Worm (Caenorhabditis elegans) whole organism, midembryonic: ENCODE results near the gene pals-40.

Experiments
- T22C8.4 ChIP-seq: fragments of 200-800 bp; sonication (Bioruptor generic); IDR thresholded peaks from 2 replicates; pipeline ENCODE4 v1.3.6; 2022; ENCODE audit warnings: missing genetic modification characterization, missing compliant biosample characterization
- cog-1 ChIP-seq: sonication (generic microtip); optimal IDR thresholded peaks from 2 replicates; lab custom pipeline; 2016; ENCODE audit warnings: missing genetic modification characterization, missing compliant biosample characterization
- klf-2 ChIP-seq: fragments of 200-800 bp; sonication (Bioruptor generic); conservative IDR thresholded peaks from 2 replicates; pipeline ENCODE4 v1.3.6; 2022; ENCODE audit warnings: missing genetic modification reagents, missing genetic modification characterization, missing compliant biosample characterization
- tab-1 ChIP-seq: fragments of 200-800 bp; sonication (Bioruptor generic); IDR thresholded peaks from 2 replicates; pipeline ENCODE4 v1.3.6; 2022; ENCODE audit warnings: missing genetic modification characterization, missing compliant biosample characterization

ce11 chrIII:1419146-1419636, 41.4 kb upstream of the pals-40 start, which contains the start of gene Y82E9BR.3:
- TF ChIP-seq T22C8.4 (GFP tag; lab: Robert Waterston, UW) = no peak
- no peak for TF ChIP-seq cog-1 (tag; lab: Kevin White, UChicago)
- TF ChIP-seq tab-1 (GFP tag; lab: Robert Waterston, UW) = no peak
- TF ChIP-seq klf-2 = no peak
